Fruit fly (Drosophila melanogaster): ENCODE results near the gene CG2258.

CG2258 gene

DNA sequence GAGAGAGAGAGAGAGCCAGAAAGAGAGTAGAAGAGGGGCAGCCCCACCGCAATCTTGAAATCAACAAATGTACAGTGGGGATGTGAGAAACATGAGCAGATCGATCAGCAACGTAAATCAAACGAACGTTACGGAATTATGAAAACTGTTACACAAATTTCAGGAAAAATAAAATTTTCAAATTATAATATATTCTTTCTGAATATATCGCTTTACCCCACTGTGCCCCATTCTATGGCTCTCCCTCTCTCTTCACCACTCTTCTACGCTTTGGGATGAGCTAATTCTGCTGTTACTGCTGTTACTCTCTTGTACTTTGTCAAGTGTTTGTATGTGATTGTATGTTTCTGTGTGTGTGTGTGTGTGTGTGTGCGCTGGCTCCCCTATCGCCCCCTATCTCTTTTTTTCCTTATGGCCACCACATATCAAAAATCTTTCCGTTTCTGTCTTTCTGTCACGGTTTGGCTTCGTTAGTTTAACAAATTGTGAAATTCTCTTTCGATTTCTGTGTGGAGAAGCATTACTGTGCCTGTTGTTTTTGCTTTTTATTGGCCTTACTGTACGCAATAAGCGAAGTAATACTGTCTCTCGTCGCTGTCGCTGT is 10.8 kb downstream of the CG2258 start (continued):
- TF ChIP-seq CG13775 (GFP tag; optimal IDR thresholded peaks at IDR 0.05) = peak; percentile 94
- peak; percentile 90 for TF ChIP-seq cato (GFP tag; optimal IDR thresholded peaks at IDR 0.05; ENCODE audit: borderline replicate concordance)
- peak; percentile 98 for TF ChIP-seq sens (GFP tag)
- TF ChIP-seq ind (GFP tag; optimal IDR thresholded peaks at IDR 0.05) = peak; percentile 96
- TF ChIP-seq CG10147 (GFP tag; optimal IDR thresholded peaks at IDR 0.05) = peak; percentile 95
- TF ChIP-seq dati (GFP tag; IDR thresholded peaks at IDR 0.05) = peak; percentile 97
- TF ChIP-seq Sox102F (GFP tag; optimal IDR thresholded peaks at IDR 0.05) = peak; percentile 97
- peak; percentile 95 for TF ChIP-seq CG17385 (GFP tag; optimal IDR thresholded peaks at IDR 0.05)
- no peak for TF ChIP-seq br (optimal IDR thresholded peaks at IDR 0.05)
- TF ChIP-seq BtbVII (GFP tag; optimal IDR thresholded peaks at IDR 0.05) = peak; percentile 97
- TF ChIP-seq gfzf (GFP tag; optimal IDR thresholded peaks at IDR 0.05) = no peak
- peak; percentile 88 for TF ChIP-seq CG31365 (tag; optimal IDR thresholded peaks at IDR 0.05)
- TF ChIP-seq CG4854 (GFP tag; optimal IDR thresholded peaks at IDR 0.05) = peak; percentile 91
- peak; percentile 90 for TF ChIP-seq Camta (GFP tag; optimal IDR thresholded peaks at IDR 0.05)
- peak; percentile 99 for TF ChIP-seq so (GFP tag; IDR thresholded peaks at IDR 0.05)
- TF ChIP-seq Asciz (GFP tag; optimal IDR thresholded peaks at IDR 0.05) = peak; percentile 96
- peak; percentile 93 for TF ChIP-seq Six4 (GFP tag; optimal IDR thresholded peaks at IDR 0.05)
- peak; percentile 94 for TF ChIP-seq CG18262 (tag; optimal IDR thresholded peaks at IDR 0.05)
- TF ChIP-seq YL-1 (GFP tag; optimal IDR thresholded peaks at IDR 0.05) = peak; percentile 76
- TF ChIP-seq HLH54F (GFP tag; optimal IDR thresholded peaks at IDR 0.05) = peak; percentile 86
- TF ChIP-seq knrl (GFP tag; IDR thresholded peaks at IDR 0.05; ENCODE audit: partially characterized antibody) = peak; percentile 48; the same call in 2 of the 3 replicates
- TF ChIP-seq jigr1 (GFP tag; IDR thresholded peaks at IDR 0.05) = peak; percentile 94
- peak; percentile 88 for TF ChIP-seq CG5180 (GFP tag; optimal IDR thresholded peaks at IDR 0.05)
- TF ChIP-seq Dbx (GFP tag; IDR thresholded peaks at IDR 0.05) = peak; percentile 98
- TF ChIP-seq emc (GFP tag; optimal IDR thresholded peaks at IDR 0.05) = peak; percentile 79
- TF ChIP-seq CG1792 (GFP tag; optimal IDR thresholded peaks at IDR 0.05) = peak; percentile 83
- peak; percentile 95 for TF ChIP-seq cas (GFP tag; IDR thresholded peaks at IDR 0.05)
- peak; percentile 93 for TF ChIP-seq Hr3 (GFP tag; optimal IDR thresholded peaks at IDR 0.05)
- TF ChIP-seq croc (GFP tag; conservative IDR thresholded peaks at IDR 0.05) = peak; percentile 95
- TF ChIP-seq ftz-f1 (GFP tag; optimal IDR thresholded peaks at IDR 0.05) = peak; percentile 34
- peak; percentile 50 for TF ChIP-seq CG9876 (GFP tag; optimal IDR thresholded peaks at IDR 0.05)
- TF ChIP-seq B-H1 (GFP tag; IDR thresholded peaks at IDR 0.05) = peak; percentile 98
- no peak for TF ChIP-seq Elba2 (GFP tag; optimal IDR thresholded peaks at IDR 0.05)
- TF ChIP-seq CG11093 (GFP tag; IDR thresholded peaks at IDR 0.05) = peak; percentile 96
- TF ChIP-seq HmgD (GFP tag; optimal IDR thresholded peaks at IDR 0.05) = peak; percentile 32
- peak; percentile 75 for TF ChIP-seq CG2116 (GFP tag; optimal IDR thresholded peaks at IDR 0.05)
- peak; percentile 89 for TF ChIP-seq CG6654 (GFP tag; optimal IDR thresholded peaks at IDR 0.05)
- peak; percentile 98 for TF ChIP-seq gem (tag; optimal IDR thresholded peaks at IDR 0.05)
- peak; percentile 74 for TF ChIP-seq pros (GFP tag; optimal IDR thresholded peaks at IDR 0.05)
- TF ChIP-seq CG8944 (GFP tag; optimal IDR thresholded peaks at IDR 0.05) = peak; percentile 75
- peak; percentile 84 for TF ChIP-seq btn (GFP tag; optimal IDR thresholded peaks at IDR 0.05)
- TF ChIP-seq luna (GFP tag; optimal IDR thresholded peaks at IDR 0.05) = peak; percentile 78
- TF ChIP-seq Antp (GFP tag; optimal IDR thresholded peaks at IDR 0.05) = peak; percentile 81
- peak; percentile 97 for TF ChIP-seq wor (GFP tag; IDR thresholded peaks at IDR 0.05)
- TF ChIP-seq caup (GFP tag; optimal IDR thresholded peaks at IDR 0.05; ENCODE audit: severe bottlenecking) = peak; percentile 97
- peak; percentile 93 for TF ChIP-seq CG5245 (GFP tag; optimal IDR thresholded peaks at IDR 0.05)
- peak; percentile 96 for TF ChIP-seq grn (GFP tag; optimal IDR thresholded peaks at IDR 0.05)
- TF ChIP-seq Deaf1 (tag; optimal IDR thresholded peaks at IDR 0.05) = peak; percentile 78
- peak; percentile 92 for TF ChIP-seq sqz (GFP tag; optimal IDR thresholded peaks at IDR 0.05)
- peak; percentile 99 for TF ChIP-seq ttk (GFP tag; IDR thresholded peaks at IDR 0.05)
- peak; percentile 94 for TF ChIP-seq crol (GFP tag; IDR thresholded peaks at IDR 0.05)

Measured in whole organism, embryonic.